Worm (Caenorhabditis elegans) whole organism, early embryonic: ENCODE results near the gene C15C8.6.

Experiments used
- B0310.2 ChIP-seq: sonication (generic microtip); optimal IDR thresholded peaks from 2 replicates; lab custom pipeline; 2016; ENCODE audit warnings: mild to moderate bottlenecking, missing genetic modification characterization, missing compliant biosample characterization
- F13C5.2 ChIP-seq: sonication (generic microtip); optimal IDR thresholded peaks from 2 replicates; lab custom pipeline; 2017; ENCODE audit warnings: mild to moderate bottlenecking, missing genetic modification characterization, inconsistent platforms, missing compliant biosample characterization
- ama-1 ChIP-seq: fragments of 150-350 bp; optimal IDR thresholded peaks from 2 replicates; lab custom pipeline; 2014
- ets-7 ChIP-seq: sonication (generic microtip); optimal IDR thresholded peaks from 2 replicates; lab custom pipeline; 2016; ENCODE audit warnings: missing genotype, missing genetic modification characterization, missing compliant biosample characterization
- flt-1 ChIP-seq: fragments of 200-800 bp; sonication (Bioruptor generic); IDR thresholded peaks from 2 replicates; pipeline ENCODE4 v1.3.6; 2022; ENCODE audit warnings: missing genetic modification characterization, missing compliant biosample characterization
- hmbx-1 ChIP-seq: sonication (generic microtip); optimal IDR thresholded peaks from 2 replicates; lab custom pipeline; 2016; ENCODE audit warnings: mild to moderate bottlenecking, missing genetic modification characterization, missing compliant biosample characterization
- hmg-4 ChIP-seq: fragments of 200-800 bp; sonication (Bioruptor generic); optimal IDR thresholded peaks from 2 replicates; lab custom pipeline; 2018; ENCODE audit warnings: mild to moderate bottlenecking, missing genetic modification characterization, missing compliant biosample characterization
- hnd-1 ChIP-seq: sonication (generic microtip); optimal IDR thresholded peaks from 2 replicates; lab custom pipeline; 2016; ENCODE audit warnings: missing genetic modification characterization, missing compliant biosample characterization
- pes-1 ChIP-seq: fragments of 200-800 bp; sonication (Bioruptor generic); IDR thresholded peaks from 2 replicates; pipeline ENCODE4 v1.3.6; 2022; ENCODE audit warnings: missing genetic modification reagents, missing genetic modification characterization, missing compliant biosample characterization
- scrt-1 ChIP-seq: fragments of 200-800 bp; sonication (Bioruptor generic); IDR thresholded peaks from 2 replicates; pipeline ENCODE4 v1.3.6; 2022; ENCODE audit warnings: missing genetic modification characterization, missing compliant biosample characterization
- tbx-11 ChIP-seq: fragments of 200-800 bp; sonication (Bioruptor generic); IDR thresholded peaks from 2 replicates; pipeline ENCODE4 v1.3.6; 2022; ENCODE audit warnings: missing genetic modification characterization, missing compliant biosample characterization

The C15C8.6 gene

ce11 chrV:12704077-12704476 lies 47.3 kb downstream of the C15C8.6 start, which contains the start of gene R11D1.1:
R11D1.1 (plus strand) TSS chrV:12704377.
- no peak for TF ChIP-seq hmbx-1 (tag; lab: Kevin White, UChicago)
- TF ChIP-seq F13C5.2 (tag; lab: Kevin White, UChicago) = no peak
- TF ChIP-seq ets-7 (tag; lab: Kevin White, UChicago) = no peak
- no peak for TF ChIP-seq B0310.2 (tag; lab: Kevin White, UChicago)
- no peak for TF ChIP-seq hmg-4 (GFP tag; lab: Kevin White, UChicago)
- no peak for TF ChIP-seq tbx-11 (GFP tag; lab: Robert Waterston, UW)
- no peak for TF ChIP-seq ama-1

- TF ChIP-seq hmbx-1 (tag; lab: Kevin White, UChicago) (no peak), tbx-11 (GFP tag; lab: Robert Waterston, UW) (no peak), pes-1 (GFP tag; lab: Robert Waterston, UW) (no peak), hnd-1 (tag; lab: Kevin White, UChicago) (no peak), scrt-1 (no peak), hmg-4 (GFP tag; lab: Kevin White, UChicago) (no peak), flt-1 (GFP tag; lab: Robert Waterston, UW) (no peak)
These were observed 49.7 kb downstream of the C15C8.6 start for ce11 chrV:12701613-12702012.
